Worm (Caenorhabditis elegans): Measurements from ENCODE around the gene W06B4.2.

ce11 chrII:4438601-4439000 is 29.4 kb upstream of the W06B4.2 start, which contains the start of gene nhr-16:
- TF ChIP-seq tbx-2 (tag; optimal IDR thresholded peaks at IDR 0.05) (no peak), tlp-1 (tag; optimal IDR thresholded peaks at IDR 0.05) (no peak), unc-130 (tag; optimal IDR thresholded peaks at IDR 0.05) (no peak), dpl-1 (GFP tag; optimal IDR thresholded peaks at IDR 0.05) (no peak), nhr-237 (tag; optimal IDR thresholded peaks at IDR 0.05) (no peak), ceh-82 (tag; optimal IDR thresholded peaks at IDR 0.05) (no peak), nhr-11 (tag; optimal IDR thresholded peaks at IDR 0.05) (no peak)

Data from whole organism, L1 larva.